Worm (Caenorhabditis elegans) whole organism, early embryonic: ENCODE data around the gene nbs-1.

ENCODE experiments used
- aly-1 ChIP-seq: sonication (generic microtip); optimal IDR thresholded peaks from 2 replicates; lab custom pipeline; 2016; ENCODE audit warnings: missing genetic modification characterization, missing compliant biosample characterization
- ama-1 ChIP-seq: fragments of 150-350 bp; optimal IDR thresholded peaks from 2 replicates; lab custom pipeline; 2014
- ceh-13 ChIP-seq: fragments of 200-800 bp; sonication (Bioruptor generic); optimal IDR thresholded peaks from 2 replicates; lab custom pipeline; 2018; ENCODE audit warnings: mild to moderate bottlenecking, missing genetic modification characterization, missing compliant biosample characterization
- ets-7 ChIP-seq: sonication (generic microtip); optimal IDR thresholded peaks from 2 replicates; lab custom pipeline; 2016; ENCODE audit warnings: missing genotype, missing genetic modification characterization, missing compliant biosample characterization
- hmbx-1 ChIP-seq: sonication (generic microtip); optimal IDR thresholded peaks from 2 replicates; lab custom pipeline; 2016; ENCODE audit warnings: mild to moderate bottlenecking, missing genetic modification characterization, missing compliant biosample characterization
- hnd-1 ChIP-seq: sonication (generic microtip); optimal IDR thresholded peaks from 2 replicates; lab custom pipeline; 2016; ENCODE audit warnings: missing genetic modification characterization, missing compliant biosample characterization
- scrt-1 ChIP-seq: fragments of 200-800 bp; sonication (Bioruptor generic); IDR thresholded peaks from 2 replicates; pipeline ENCODE4 v1.3.6; 2022; ENCODE audit warnings: missing genetic modification characterization, missing compliant biosample characterization
- sea-1 ChIP-seq: fragments of 200-800 bp; sonication (Bioruptor generic); conservative IDR thresholded peaks from 2 replicates; pipeline ENCODE4 v1.3.6; 2022; ENCODE audit warnings: missing genetic modification characterization, missing compliant biosample characterization
- tbx-11 ChIP-seq: fragments of 200-800 bp; sonication (Bioruptor generic); IDR thresholded peaks from 2 replicates; pipeline ENCODE4 v1.3.6; 2022; ENCODE audit warnings: missing genetic modification characterization, missing compliant biosample characterization

DNA sequence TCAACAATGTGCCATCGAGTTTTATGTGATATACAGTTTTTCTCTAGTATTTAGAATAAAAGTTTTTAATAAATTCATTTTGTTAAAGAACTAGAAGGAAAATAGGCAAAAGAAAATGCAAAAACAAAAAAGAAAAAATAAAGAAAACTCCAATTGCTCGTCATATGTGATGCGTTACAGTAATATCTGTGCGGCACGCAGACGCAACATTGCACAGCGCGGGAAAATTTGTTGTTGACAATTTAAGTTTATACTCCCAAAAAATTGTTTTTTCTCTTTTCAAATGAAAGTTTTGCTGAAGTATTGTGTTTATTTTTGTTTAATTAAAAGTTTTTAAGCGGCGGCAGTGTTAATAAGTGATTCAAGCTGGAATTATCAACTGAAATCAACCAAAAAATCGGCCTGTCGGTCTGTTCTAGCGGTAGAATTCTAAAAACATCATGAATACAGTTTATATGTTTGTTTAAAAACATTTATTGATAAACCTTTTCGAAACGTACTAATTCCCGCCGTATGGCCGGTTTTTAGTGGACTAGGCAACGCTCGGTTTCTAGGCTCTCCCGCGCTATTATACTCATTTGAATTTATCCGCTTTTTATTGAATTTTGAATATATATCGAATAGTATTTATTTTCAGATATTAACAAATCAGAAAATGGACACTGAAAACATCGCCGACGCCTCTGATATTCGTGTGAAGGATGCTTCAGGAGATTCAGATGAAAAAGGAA, 9.9 kb upstream of the nbs-1 start, which contains the start of gene nasp-1:
- no peak for TF ChIP-seq ama-1 (lab: Kevin White, UChicago)
- no peak for TF ChIP-seq ets-7
- TF ChIP-seq tbx-11 (GFP tag; lab: Robert Waterston, UW), result no peak
- no peak for TF ChIP-seq scrt-1 (GFP tag; lab: Robert Waterston, UW)
- TF ChIP-seq hmbx-1 (tag; lab: Kevin White, UChicago), result no peak
- no peak for TF ChIP-seq aly-1 (tag; lab: Kevin White, UChicago)
- no peak for TF ChIP-seq sea-1 (GFP tag; lab: Robert Waterston, UW)
- no peak for TF ChIP-seq ceh-13 (GFP tag; lab: Kevin White, UChicago)
- no peak for TF ChIP-seq hnd-1 (tag; lab: Kevin White, UChicago)
